Worm (Caenorhabditis elegans) whole organism, mixed stage, embryonic: ENCODE data around the gene C55C3.73.

Experiments
- ceh-39 ChIP-seq: fragments of 150-350 bp; optimal IDR thresholded peaks from 2 replicates; lab custom pipeline; 2014; ENCODE audit warnings: missing biosample characterization, missing genetic modification characterization
- lin-13 ChIP-seq: fragments of 150-350 bp; optimal IDR thresholded peaks from 2 replicates; lab custom pipeline; 2014; ENCODE audit warnings: missing biosample characterization, missing genetic modification characterization
- mab-5 ChIP-seq: fragments of 150-350 bp; optimal IDR thresholded peaks from 2 replicates; lab custom pipeline; 2014; ENCODE audit warnings: missing biosample characterization, missing genetic modification characterization
- mep-1 ChIP-seq: fragments of 150-350 bp; optimal IDR thresholded peaks from 2 replicates; lab custom pipeline; 2017; ENCODE audit warnings: missing biosample characterization, missing genetic modification reagents, missing genetic modification characterization, inconsistent platforms
- nhr-237 ChIP-seq: fragments of 150-350 bp; optimal IDR thresholded peaks from 2 replicates; lab custom pipeline; 2014; ENCODE audit warnings: missing biosample characterization, missing genetic modification characterization
- nhr-28 ChIP-seq: fragments of 150-350 bp; optimal IDR thresholded peaks from 2 replicates; lab custom pipeline; 2014; ENCODE audit warnings: missing biosample characterization, missing genetic modification characterization
- nhr-76 ChIP-seq: sonication (generic microtip); optimal IDR thresholded peaks from 2 replicates; lab custom pipeline; 2017; ENCODE audit warnings: missing biosample characterization, missing genetic modification characterization
- snpc-4 ChIP-seq: fragments of 150-350 bp; optimal IDR thresholded peaks from 2 replicates; lab custom pipeline; 2014; ENCODE audit warnings: missing biosample characterization, missing genetic modification characterization
- unc-39 ChIP-seq: fragments of 150-350 bp; optimal IDR thresholded peaks from 2 replicates; lab custom pipeline; 2014; ENCODE audit warnings: missing biosample characterization, missing genetic modification characterization
- unc-62 ChIP-seq: fragments of 150-350 bp; optimal IDR thresholded peaks from 2 replicates; lab custom pipeline; 2014; ENCODE audit warnings: missing biosample characterization, missing genetic modification reagents, missing genetic modification characterization

DNA sequence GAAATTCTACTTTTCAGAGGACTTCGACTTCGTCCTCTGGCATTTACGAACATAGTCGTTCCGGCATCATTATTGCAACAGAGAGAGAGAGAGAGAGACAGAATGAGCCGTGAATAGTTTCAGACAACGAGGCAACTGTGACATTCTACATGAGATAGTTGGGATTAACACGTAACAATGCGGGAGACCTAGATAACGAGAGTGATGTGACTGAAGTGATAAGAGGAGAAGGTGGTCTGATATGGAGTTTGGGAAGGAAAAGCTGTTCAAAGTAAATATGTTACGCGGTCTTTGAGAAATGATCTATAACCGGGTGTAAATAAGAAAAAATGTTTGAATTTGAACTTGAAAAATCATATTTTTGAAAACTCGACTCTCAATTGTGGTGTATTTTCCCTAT, 43.8 kb downstream of the C55C3.73 start:
- TF ChIP-seq nhr-76 (tag; lab: Kevin White, UChicago) (no peak), mep-1 (tag; lab: Kevin White, UChicago) (no peak), snpc-4 (no peak), nhr-237 (tag; lab: Kevin White, UChicago) (no peak), unc-62 (GFP tag; lab: Kevin White, UChicago) (no peak), ceh-39 (tag; lab: Kevin White, UChicago) (no peak), nhr-28 (tag; lab: Kevin White, UChicago) (no peak), lin-13 (tag; lab: Kevin White, UChicago) (no peak), unc-39 (tag; lab: Kevin White, UChicago) (no peak), mab-5 (tag; lab: Kevin White, UChicago) (no peak)
